Worm (Caenorhabditis elegans): ENCODE data around the gene F15E6.3.
A peak's percentile ranks its signal among the peaks of the same experiment; 100 is the strongest.

F15E6.3 gene

ce11 chrIV:4344828-4345227, 50.1 kb downstream of the F15E6.3 start:
- TF ChIP-seq hmg-1.1 (GFP tag; IDR thresholded peaks at IDR 0.05) (no peak), aha-1 (tag) (peak; percentile 83)
